Fruit fly (Drosophila melanogaster) whole organism, embryonic: ENCODE data around the gene lqfR.
A peak's percentile ranks its signal among the peaks of the same experiment; 100 is the strongest.

ENCODE experiments used
- Asciz ChIP-seq: fragments of 200-800 bp; sonication (Bioruptor generic); optimal IDR thresholded peaks from 2 replicates; lab custom pipeline; 2017; ENCODE audit warnings: missing biosample characterization, mild to moderate bottlenecking, missing genetic modification characterization, missing genetic modification reagents
- Atf6 ChIP-seq: fragments of 200-800 bp; sonication (Bioruptor generic); IDR thresholded peaks from 2 replicates; pipeline ENCODE4 v1.3.6; 2022; ENCODE audit warnings: missing biosample characterization, missing genetic modification characterization
- B-H2 ChIP-seq: fragments of 200-800 bp; sonication (Bioruptor generic); optimal IDR thresholded peaks from 2 replicates; lab custom pipeline; 2018; ENCODE audit warnings: missing biosample characterization, mild to moderate bottlenecking, missing genetic modification characterization
- CG10565 ChIP-seq: fragments of 200-800 bp; sonication (Bioruptor generic); optimal IDR thresholded peaks from 3 replicates; lab custom pipeline; 2016; ENCODE audit warnings: missing biosample characterization, mild to moderate bottlenecking, missing genetic modification characterization
- CG10959 ChIP-seq: fragments of 200-800 bp; sonication (Bioruptor generic); IDR thresholded peaks from 2 replicates; pipeline ENCODE4 v1.3.6; 2022; ENCODE audit warnings: missing biosample characterization, missing genetic modification characterization
- CG10979 ChIP-seq: fragments of 200-800 bp; sonication (Bioruptor generic); optimal IDR thresholded peaks from 2 replicates; lab custom pipeline; 2018; ENCODE audit warnings: missing biosample characterization, mild to moderate bottlenecking, missing genetic modification characterization, moderate library complexity
- CG14860 ChIP-seq: fragments of 200-800 bp; sonication (Bioruptor generic); IDR thresholded peaks from 3 replicates; pipeline ENCODE4 v1.3.6; 2022; ENCODE audit warnings: missing biosample characterization, missing genetic modification characterization; ENCODE audit not compliant: partially characterized antibody
- CG15011 ChIP-seq: fragments of 200-800 bp; sonication (Bioruptor generic); optimal IDR thresholded peaks from 3 replicates; lab custom pipeline; 2018; ENCODE audit warnings: missing biosample characterization, mild to moderate bottlenecking, missing genetic modification characterization
- CG17829 ChIP-seq: fragments of 200-800 bp; optimal IDR thresholded peaks from 2 replicates; lab custom pipeline; 2019; ENCODE audit warnings: missing biosample characterization, mild to moderate bottlenecking, missing genetic modification characterization, moderate library complexity
- CG18262 ChIP-seq: fragments of 200-800 bp; optimal IDR thresholded peaks from 3 replicates; lab custom pipeline; 2019; ENCODE audit warnings: missing biosample characterization, mild to moderate bottlenecking, missing genetic modification characterization, moderate library complexity
- CG1832 ChIP-seq: fragments of 200-800 bp; sonication (Bioruptor generic); optimal IDR thresholded peaks from 2 replicates; lab custom pipeline; 2017; ENCODE audit warnings: missing biosample characterization, mild to moderate bottlenecking, missing genetic modification characterization, inconsistent platforms
- CG2199 ChIP-seq: fragments of 200-800 bp; sonication (Bioruptor generic); IDR thresholded peaks from 3 replicates; pipeline ENCODE4 v1.3.6; 2022; ENCODE audit warnings: missing biosample characterization, missing genetic modification characterization
- CG2712 ChIP-seq: fragments of 200-800 bp; optimal IDR thresholded peaks from 3 replicates; lab custom pipeline; 2019; ENCODE audit warnings: missing biosample characterization, mild to moderate bottlenecking, missing genetic modification characterization, moderate library complexity
- CG30020 ChIP-seq: fragments of 200-800 bp; optimal IDR thresholded peaks from 2 replicates; lab custom pipeline; 2019; ENCODE audit warnings: missing biosample characterization, mild to moderate bottlenecking, missing genetic modification characterization, moderate library complexity
- CG31224 ChIP-seq: fragments of 200-800 bp; sonication (Bioruptor generic); IDR thresholded peaks from 2 replicates; pipeline ENCODE4 v1.3.6; 2022; ENCODE audit warnings: missing biosample characterization, missing genetic modification characterization
- CG3726 ChIP-seq: fragments of 200-800 bp; sonication (Bioruptor generic); IDR thresholded peaks from 3 replicates; pipeline ENCODE4, ENCODE4 v1.3.6; 2022; ENCODE audit warnings: missing biosample characterization, missing genetic modification characterization
- CG6175 ChIP-seq: fragments of 200-800 bp; sonication (Bioruptor generic); IDR thresholded peaks from 3 replicates; pipeline ENCODE4 v1.3.6; 2022; ENCODE audit warnings: missing biosample characterization, missing genetic modification characterization
- CG7839 ChIP-seq: fragments of 200-800 bp; sonication (Bioruptor generic); optimal IDR thresholded peaks from 3 replicates; lab custom pipeline; 2018; ENCODE audit warnings: missing biosample characterization, mild to moderate bottlenecking, missing genetic modification characterization, moderate library complexity
- CG7987 ChIP-seq: fragments of 200-800 bp; sonication (Bioruptor generic); optimal IDR thresholded peaks from 2 replicates; lab custom pipeline; 2018; ENCODE audit warnings: missing biosample characterization, mild to moderate bottlenecking, missing genetic modification characterization, moderate library complexity
- Fer1 ChIP-seq: fragments of 200-800 bp; sonication (Bioruptor generic); optimal IDR thresholded peaks from 2 replicates; lab custom pipeline; 2017; ENCODE audit warnings: missing biosample characterization, mild to moderate bottlenecking, missing genetic modification characterization
- GATAe ChIP-seq: fragments of 200-800 bp; sonication (Bioruptor generic); conservative IDR thresholded peaks from 2 replicates; pipeline ENCODE4 v1.3.6; 2022; ENCODE audit warnings: missing biosample characterization, missing genetic modification characterization
- H2.0 ChIP-seq: fragments of 200-800 bp; sonication (Bioruptor generic); IDR thresholded peaks from 2 replicates; pipeline ENCODE4 v1.3.6; 2022; ENCODE audit warnings: missing biosample characterization, missing genetic modification characterization
- Hr3 ChIP-seq: fragments of 200-800 bp; sonication (Bioruptor generic); optimal IDR thresholded peaks from 3 replicates; lab custom pipeline; 2016; ENCODE audit warnings: missing biosample characterization, missing genetic modification characterization
- Hr78 ChIP-seq, 2 experiments: fragments of 200-800 bp in 1 of 2; fragments of >200 bp in 1 of 2; sonication (Bioruptor generic) in 1 of 2; optimal IDR thresholded peaks; 2 replicates each; lab custom pipeline; 2017 to 2019; ENCODE audit warnings: missing biosample characterization in 2 of 2, missing genetic modification characterization in 2 of 2, mild to moderate bottlenecking in 1 of 2, moderate library complexity in 1 of 2
- Lim3 ChIP-seq: fragments of 200-800 bp; sonication (Bioruptor generic); IDR thresholded peaks from 2 replicates; pipeline ENCODE4 v1.3.6; 2022; ENCODE audit warnings: missing biosample characterization, missing genetic modification characterization
- Lpt ChIP-seq: fragments of >200 bp; optimal IDR thresholded peaks from 2 replicates; lab custom pipeline; 2018; ENCODE audit warnings: missing biosample characterization, missing genetic modification characterization
- Nf-YA ChIP-seq: fragments of 200-800 bp; sonication (Bioruptor generic); IDR thresholded peaks from 2 replicates; pipeline ENCODE4 v1.3.6; 2022; ENCODE audit warnings: missing biosample characterization, missing genetic modification characterization
- Oli ChIP-seq: fragments of 200-800 bp; sonication (Bioruptor generic); optimal IDR thresholded peaks from 2 replicates; lab custom pipeline; 2018; ENCODE audit warnings: missing biosample characterization, mild to moderate bottlenecking, missing genetic modification characterization, moderate library complexity
- Usf ChIP-seq: fragments of 200-800 bp; sonication (Bioruptor generic); optimal IDR thresholded peaks from 2 replicates; lab custom pipeline; 2017; ENCODE audit warnings: missing genotype, missing biosample characterization, missing genetic modification characterization
- amos ChIP-seq: fragments of 200-800 bp; sonication (Bioruptor generic); IDR thresholded peaks from 2 replicates; pipeline ENCODE4 v1.3.6; 2022; ENCODE audit warnings: missing biosample characterization, missing genetic modification characterization; ENCODE audit not compliant: partially characterized antibody
- ato ChIP-seq: fragments of 200-800 bp; sonication (Bioruptor generic); IDR thresholded peaks from 2 replicates; pipeline ENCODE4 v1.3.6; 2022; ENCODE audit warnings: missing biosample characterization, missing genetic modification characterization; ENCODE audit not compliant: partially characterized antibody
- bsh ChIP-seq, 2 experiments: fragments of 200-800 bp; sonication (Bioruptor generic); optimal IDR thresholded peaks; 2 replicates each; lab custom pipeline; 2017 to 2018; ENCODE audit warnings: mild to moderate bottlenecking in 2 of 2, missing biosample characterization in 2 of 2, missing genetic modification characterization in 2 of 2, moderate library complexity in 1 of 2
- chm ChIP-seq: fragments of 200-800 bp; sonication (Bioruptor generic); IDR thresholded peaks from 2 replicates; pipeline ENCODE4 v1.3.6; 2022; ENCODE audit warnings: missing biosample characterization, missing genetic modification characterization
- ci ChIP-seq: fragments of 200-800 bp; sonication (Bioruptor generic); IDR thresholded peaks from 3 replicates; pipeline ENCODE4 v1.3.6; 2022; ENCODE audit warnings: missing biosample characterization, missing genetic modification characterization
- corto ChIP-seq: fragments of 200-800 bp; sonication (Bioruptor generic); optimal IDR thresholded peaks from 2 replicates; lab custom pipeline; 2016; ENCODE audit warnings: missing biosample characterization, mild to moderate bottlenecking, missing genetic modification characterization, moderate library complexity
- disco-r ChIP-seq: fragments of 200-800 bp; sonication (Bioruptor generic); optimal IDR thresholded peaks from 2 replicates; lab custom pipeline; 2016; ENCODE audit warnings: missing biosample characterization, missing genetic modification characterization
- ems ChIP-seq: fragments of 200-800 bp; sonication (Bioruptor generic); optimal IDR thresholded peaks from 3 replicates; lab custom pipeline; 2016; ENCODE audit warnings: missing biosample characterization, missing genetic modification characterization
- gsb ChIP-seq: fragments of 200-800 bp; sonication (Bioruptor generic); IDR thresholded peaks from 2 replicates; pipeline ENCODE4 v1.3.6; 2022; ENCODE audit warnings: missing biosample characterization, missing genetic modification characterization
- insv ChIP-seq, 2 experiments: fragments of 200-800 bp; sonication (Bioruptor generic); optimal IDR thresholded peaks; 3 replicates each; lab custom pipeline; 2016 to 2018; ENCODE audit warnings: missing biosample characterization in 2 of 2, missing genetic modification characterization in 2 of 2
- knrl ChIP-seq: fragments of 200-800 bp; sonication (Bioruptor generic); IDR thresholded peaks from 3 replicates; pipeline ENCODE4 v1.3.6; 2022; ENCODE audit warnings: missing biosample characterization, missing genetic modification characterization; ENCODE audit not compliant: partially characterized antibody
- mirr ChIP-seq: fragments of 200-800 bp; sonication (Bioruptor generic); optimal IDR thresholded peaks from 3 replicates; lab custom pipeline; 2018; ENCODE audit warnings: missing biosample characterization, mild to moderate bottlenecking, missing genetic modification characterization
- nau ChIP-seq: fragments of 200-800 bp; sonication (Bioruptor generic); optimal IDR thresholded peaks from 3 replicates; lab custom pipeline; 2017; ENCODE audit warnings: missing biosample characterization, mild to moderate bottlenecking, missing genetic modification characterization, missing genetic modification reagents
- row ChIP-seq: fragments of 200-800 bp; sonication (Bioruptor generic); IDR thresholded peaks from 3 replicates; pipeline ENCODE4 v1.3.6; 2022; ENCODE audit warnings: missing biosample characterization, missing genetic modification characterization
- sim ChIP-seq: fragments of 200-800 bp; sonication (Bioruptor generic); IDR thresholded peaks from 2 replicates; pipeline ENCODE4 v1.3.6; 2022; ENCODE audit warnings: missing biosample characterization, missing genetic modification characterization
- unc-4 ChIP-seq: fragments of 200-800 bp; sonication (Bioruptor generic); IDR thresholded peaks from 2 replicates; pipeline ENCODE4 v1.3.6; 2022; ENCODE audit warnings: missing biosample characterization, missing genetic modification characterization; ENCODE audit not compliant: partially characterized antibody
- vvl ChIP-seq: fragments of 200-800 bp; sonication (Bioruptor generic); IDR thresholded peaks from 2 replicates; pipeline ENCODE4 v1.3.6; 2022; ENCODE audit warnings: missing biosample characterization, missing genetic modification characterization
- yki ChIP-seq: fragments of >200 bp; optimal IDR thresholded peaks from 3 replicates; lab custom pipeline; 2018
- z ChIP-seq: fragments of 200-800 bp; sonication (Bioruptor generic); IDR thresholded peaks from 3 replicates; pipeline ENCODE4 v1.3.6; 2022; ENCODE audit warnings: missing biosample characterization, missing genetic modification characterization
- zfh1 ChIP-seq: fragments of 200-800 bp; sonication (Bioruptor generic); IDR thresholded peaks from 3 replicates; pipeline ENCODE4 v1.3.6; 2022; ENCODE audit warnings: missing biosample characterization, missing genetic modification characterization

Gene lqfR

DNA sequence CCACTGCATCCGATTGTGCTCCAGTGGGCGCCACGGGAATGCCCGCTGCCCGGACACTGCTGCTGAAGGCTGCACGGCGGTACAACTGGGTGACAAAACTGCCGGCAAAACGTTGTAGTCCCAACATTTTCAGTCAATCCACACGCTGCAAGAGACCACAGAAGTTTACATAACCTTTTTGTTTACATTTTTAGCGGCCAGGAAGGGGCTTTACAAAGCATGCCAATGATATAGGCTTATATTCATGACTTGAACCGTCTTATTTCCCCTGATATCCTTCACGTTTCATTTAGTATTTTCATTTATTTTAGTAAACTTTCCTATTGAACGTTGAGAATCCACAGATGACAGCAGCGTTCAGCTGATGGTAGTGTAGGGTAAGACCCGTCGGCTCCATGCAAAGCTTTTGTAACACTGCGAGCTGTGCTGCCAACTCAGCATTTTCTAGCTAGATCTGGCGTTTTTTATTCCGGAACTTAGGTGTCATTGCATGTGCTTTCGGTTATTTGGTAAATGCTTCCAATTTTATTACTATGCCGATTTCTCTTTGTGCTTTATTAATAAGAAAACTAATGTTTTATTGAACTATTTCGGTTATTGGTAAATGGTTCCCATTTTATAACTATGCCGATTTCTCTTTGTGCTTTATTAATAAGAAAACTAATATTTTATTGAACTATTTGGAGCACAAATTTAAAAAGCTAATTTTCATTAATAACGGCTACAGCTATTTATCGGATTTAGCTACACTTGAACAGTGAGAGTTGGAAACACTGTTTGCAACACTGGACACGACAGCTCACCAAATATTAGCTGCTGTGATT, at the start of gene lqfR, which contains the start of gene CG13850 (continued):
- TF ChIP-seq row (GFP tag; lab: Robert Waterston, UW), result peak; percentile 90
- peak; percentile 84 for TF ChIP-seq Hr3 (GFP tag; lab: Kevin White, UChicago)
- peak; percentile 12 for TF ChIP-seq CG10565 (GFP tag; lab: Kevin White, UChicago)
- TF ChIP-seq ato, result no peak
- TF ChIP-seq CG14860, result no peak
- peak; percentile 73 for TF ChIP-seq Usf (GFP tag; lab: Kevin White, UChicago)
- no peak for TF ChIP-seq GATAe
- TF ChIP-seq CG7839 (tag; lab: Kevin White, UChicago), result no peak
- no peak for TF ChIP-seq CG1832 (GFP tag; lab: Kevin White, UChicago)
- no peak for TF ChIP-seq nau (GFP tag; lab: Kevin White, UChicago)
- no peak for TF ChIP-seq Nf-YA
- TF ChIP-seq Oli (tag; lab: Kevin White, UChicago), result peak; percentile 66
- no peak for TF ChIP-seq chm
- peak; percentile 54 for TF ChIP-seq CG17829
- TF ChIP-seq zfh1 (GFP tag; lab: Robert Waterston, UW), result peak; percentile 14; the same call in 1 of the 3 replicates
- no peak for TF ChIP-seq Atf6 (GFP tag; lab: Robert Waterston, UW)
- TF ChIP-seq amos (GFP tag; lab: Robert Waterston, UW), result no peak
- TF ChIP-seq knrl (GFP tag; lab: Robert Waterston, UW), result no peak
- no peak for TF ChIP-seq disco-r
- TF ChIP-seq ems (GFP tag; lab: Kevin White, UChicago), result peak; percentile 80
- peak; percentile 35 for TF ChIP-seq Asciz (GFP tag; lab: Kevin White, UChicago)
- peak; percentile 37; the same call in 1 of the 3 replicates for TF ChIP-seq ci (GFP tag; lab: Robert Waterston, UW)
- TF ChIP-seq CG31224 (GFP tag; lab: Robert Waterston, UW), result peak; percentile 41; the same call in 1 of the 2 replicates
- TF ChIP-seq gsb, result no peak
- no peak; the same call in 1 of the 2 replicates for TF ChIP-seq vvl (GFP tag; lab: Robert Waterston, UW)
- peak; percentile 6 for TF ChIP-seq CG7987 (GFP tag; lab: Kevin White, UChicago)
- TF ChIP-seq Fer1, result no peak
- TF ChIP-seq CG18262 (tag; lab: Kevin White, UChicago), result peak; percentile 76
- no peak for TF ChIP-seq CG10959
- no peak for TF ChIP-seq CG3726
- TF ChIP-seq CG15011 (GFP tag; lab: Kevin White, UChicago), result peak; percentile 58
- TF ChIP-seq CG6175 (GFP tag; lab: Robert Waterston, UW), result no peak
- TF ChIP-seq mirr (GFP tag; lab: Kevin White, UChicago), result no peak
- no peak for TF ChIP-seq unc-4 (GFP tag; lab: Robert Waterston, UW)
- TF ChIP-seq CG2712, result peak; percentile 43
- no peak for TF ChIP-seq Lim3
- TF ChIP-seq z (GFP tag; lab: Robert Waterston, UW), result no peak
- TF ChIP-seq CG10979 (tag; lab: Kevin White, UChicago), result peak; percentile 55
- TF ChIP-seq B-H2 (GFP tag; lab: Kevin White, UChicago), result peak; percentile 47
- TF ChIP-seq H2.0 (GFP tag; lab: Robert Waterston, UW), result no peak; the same call in none of the 2 replicates
- no peak for TF ChIP-seq Hr78 (GFP tag; optimal IDR thresholded peaks at IDR 0.05; lab: Kevin White, UChicago)
- TF ChIP-seq CG2199 (GFP tag; lab: Robert Waterston, UW), result no peak
- peak in 1 of 2 experiments; percentile 38 for TF ChIP-seq bsh (GFP tag; optimal IDR thresholded peaks at IDR 0.05; lab: Kevin White, UChicago)
- TF ChIP-seq Lpt (GFP tag; lab: Kevin White, UChicago), result no peak
- no peak for TF ChIP-seq sim
- no peak for TF ChIP-seq yki (lab: Kevin White, UChicago)
- TF ChIP-seq insv (GFP tag; optimal IDR thresholded peaks at IDR 0.05; lab: Kevin White, UChicago), result peak in 1 of 2 experiments; percentile 16
- TF ChIP-seq CG30020 (tag; lab: Kevin White, UChicago), result peak; percentile 11
- peak; percentile 17 for TF ChIP-seq corto (GFP tag; lab: Kevin White, UChicago)
